Worm (Caenorhabditis elegans): ENCODE results near the gene T28A11.3.

T28A11.3 gene

ce11 chrV:3275033-3275432 lies at the start of gene T28A11.3:
Gene T28A11.3, plus strand, starts transcription at chrV:3275333.
- TF ChIP-seq him-1 (tag; optimal IDR thresholded peaks at IDR 0.05) (no peak), dao-5 (tag; optimal IDR thresholded peaks at IDR 0.05) (no peak), W03F9.2 (tag; optimal IDR thresholded peaks at IDR 0.05) (no peak)

ce11 chrV:3227373-3227772 lies 47.8 kb upstream of the T28A11.3 start, which contains the start of gene K08D9.2:
Gene K08D9.2, plus strand, starts transcription at chrV:3227673.
- TF ChIP-seq him-1 (tag; optimal IDR thresholded peaks at IDR 0.05) = no peak
- no peak for TF ChIP-seq dao-5 (tag; optimal IDR thresholded peaks at IDR 0.05)
- no peak for TF ChIP-seq W03F9.2 (tag; optimal IDR thresholded peaks at IDR 0.05)

- TF ChIP-seq W03F9.2 (tag; optimal IDR thresholded peaks at IDR 0.05) = no peak
- TF ChIP-seq dao-5 (tag; optimal IDR thresholded peaks at IDR 0.05) = no peak
- no peak for TF ChIP-seq him-1 (tag; optimal IDR thresholded peaks at IDR 0.05)
Measured at ce11 chrV:3230150-3230549, 45.0 kb upstream of the T28A11.3 start.

ce11 chrV:3230597-3230996 lies 44.5 kb upstream of the T28A11.3 start, which contains the start of gene K08D9.10:
Gene K08D9.10, plus strand, starts transcription at chrV:3230897.
- TF ChIP-seq dao-5 (tag; optimal IDR thresholded peaks at IDR 0.05) (no peak), him-1 (tag; optimal IDR thresholded peaks at IDR 0.05) (no peak), W03F9.2 (tag; optimal IDR thresholded peaks at IDR 0.05) (no peak)

- TF ChIP-seq dao-5 (tag; optimal IDR thresholded peaks at IDR 0.05) (no peak), him-1 (tag; optimal IDR thresholded peaks at IDR 0.05) (no peak), W03F9.2 (tag; optimal IDR thresholded peaks at IDR 0.05) (no peak)
Measured at ce11 chrV:3234887-3235286, 40.2 kb upstream of the T28A11.3 start, which contains the start of gene K08D9.6. Gene K08D9.6, minus strand, starts transcription at chrV:3234987.

- no peak for TF ChIP-seq W03F9.2 (tag; optimal IDR thresholded peaks at IDR 0.05)
- TF ChIP-seq him-1 (tag; optimal IDR thresholded peaks at IDR 0.05) = no peak
- no peak for TF ChIP-seq dao-5 (tag; optimal IDR thresholded peaks at IDR 0.05)
Measured at ce11 chrV:3236610-3237009, 38.5 kb upstream of the T28A11.3 start, which contains the start of the genes K08D9.9 and str-16. Gene K08D9.9, minus strand, starts transcription at chrV:3236710. Gene str-16, plus strand, starts transcription at chrV:3236875.

- TF ChIP-seq him-1 (tag; optimal IDR thresholded peaks at IDR 0.05) (no peak), W03F9.2 (tag; optimal IDR thresholded peaks at IDR 0.05) (no peak), dao-5 (tag; optimal IDR thresholded peaks at IDR 0.05) (no peak)
Measured at ce11 chrV:3241175-3241574, 34.0 kb upstream of the T28A11.3 start, which contains the start of gene srj-11. Gene srj-11, plus strand, starts transcription at chrV:3241424.

ce11 chrV:3242984-3243383 lies 32.1 kb upstream of the T28A11.3 start, which contains the start of gene gst-23:
Gene gst-23, plus strand, starts transcription at chrV:3243284.
- TF ChIP-seq him-1 (tag; optimal IDR thresholded peaks at IDR 0.05) = no peak
- no peak for TF ChIP-seq dao-5 (tag; optimal IDR thresholded peaks at IDR 0.05)
- TF ChIP-seq W03F9.2 (tag; optimal IDR thresholded peaks at IDR 0.05) = no peak

ce11 chrV:3244703-3245102 lies 30.4 kb upstream of the T28A11.3 start, which contains the start of gene srj-7:
Gene srj-7, plus strand, starts transcription at chrV:3245003.
- TF ChIP-seq him-1 (tag; optimal IDR thresholded peaks at IDR 0.05) (no peak), dao-5 (tag; optimal IDR thresholded peaks at IDR 0.05) (no peak), W03F9.2 (tag; optimal IDR thresholded peaks at IDR 0.05) (no peak)

- no peak for TF ChIP-seq W03F9.2 (tag; optimal IDR thresholded peaks at IDR 0.05)
- no peak for TF ChIP-seq dao-5 (tag; optimal IDR thresholded peaks at IDR 0.05)
- no peak for TF ChIP-seq him-1 (tag; optimal IDR thresholded peaks at IDR 0.05)
Measured at ce11 chrV:3247515-3247914, 27.6 kb upstream of the T28A11.3 start, which contains the start of gene srj-8. Gene srj-8, plus strand, starts transcription at chrV:3247815.

ce11 chrV:3250153-3250552 lies 25.0 kb upstream of the T28A11.3 start, which contains the start of gene T28A11.13:
Gene T28A11.13, minus strand, starts transcription at chrV:3250253.
- no peak for TF ChIP-seq W03F9.2 (tag; optimal IDR thresholded peaks at IDR 0.05)
- no peak for TF ChIP-seq dao-5 (tag; optimal IDR thresholded peaks at IDR 0.05)
- TF ChIP-seq him-1 (tag; optimal IDR thresholded peaks at IDR 0.05) = no peak

ce11 chrV:3256051-3256450 lies 19.1 kb upstream of the T28A11.3 start, which contains the start of gene srt-63:
Gene srt-63, minus strand, starts transcription at chrV:3256151.
- TF ChIP-seq W03F9.2 (tag; optimal IDR thresholded peaks at IDR 0.05) (no peak), him-1 (tag; optimal IDR thresholded peaks at IDR 0.05) (no peak), dao-5 (tag; optimal IDR thresholded peaks at IDR 0.05) (no peak)

ce11 chrV:3256809-3257208 lies 18.3 kb upstream of the T28A11.3 start:
- no peak for TF ChIP-seq him-1 (tag; optimal IDR thresholded peaks at IDR 0.05)
- TF ChIP-seq dao-5 (tag; optimal IDR thresholded peaks at IDR 0.05) = no peak
- TF ChIP-seq W03F9.2 (tag; optimal IDR thresholded peaks at IDR 0.05) = no peak

ce11 chrV:3257277-3257676 lies 17.9 kb upstream of the T28A11.3 start, which contains the start of gene T28A11.22:
Gene T28A11.22, plus strand, starts transcription at chrV:3257577.
- TF ChIP-seq W03F9.2 (tag; optimal IDR thresholded peaks at IDR 0.05) (no peak), him-1 (tag; optimal IDR thresholded peaks at IDR 0.05) (no peak), dao-5 (tag; optimal IDR thresholded peaks at IDR 0.05) (no peak)

ce11 chrV:3259168-3259622 lies 15.9 kb upstream of the T28A11.3 start, which contains the start of gene T28A11.16:
Gene T28A11.16, minus strand, starts transcription at chrV:3259218.
- TF ChIP-seq dao-5 (tag; optimal IDR thresholded peaks at IDR 0.05) = no peak
- no peak for TF ChIP-seq W03F9.2 (tag; optimal IDR thresholded peaks at IDR 0.05)

Data from whole organism, L4/young adult.